Worm (Caenorhabditis elegans): ENCODE results near the gene T13A10.1.

- TF ChIP-seq ham-2 (GFP tag; optimal IDR thresholded peaks at IDR 0.05) = no peak
- TF ChIP-seq blmp-1 (tag; optimal IDR thresholded peaks at IDR 0.05) = no peak
- no peak for TF ChIP-seq pha-4 (tag; optimal IDR thresholded peaks at IDR 0.05)
- no peak for TF ChIP-seq snpc-4 (tag; optimal IDR thresholded peaks at IDR 0.05)
- no peak for TF ChIP-seq elt-1 (tag; optimal IDR thresholded peaks at IDR 0.05; ENCODE audit: borderline replicate concordance, insufficient read depth)
- no peak for TF ChIP-seq nhr-12 (tag; optimal IDR thresholded peaks at IDR 0.05)
- no peak for TF ChIP-seq sptf-1 (tag; optimal IDR thresholded peaks at IDR 0.05)
- TF ChIP-seq unc-62 (GFP tag; optimal IDR thresholded peaks at IDR 0.05) = no peak
- no peak for TF ChIP-seq nhr-28 (tag; optimal IDR thresholded peaks at IDR 0.05)
- no peak for TF ChIP-seq mls-2 (tag; optimal IDR thresholded peaks at IDR 0.05)
- TF ChIP-seq lin-13 (tag; optimal IDR thresholded peaks at IDR 0.05) = no peak
These were observed 12.6 kb upstream of the T13A10.1 start, which contains the start of gene srv-28 for ce11 chrIV:6263244-6263643.

Measured in whole organism, mixed stage, embryonic.